Fruit fly (Drosophila melanogaster): ENCODE results near the gene obst-F.

The obst-F gene

dm6 chr3L:20183345-20184088 lies 17.9 kb downstream of the obst-F start:
- peak; percentile 7 for TF ChIP-seq gl (tag; optimal IDR thresholded peaks at IDR 0.05)
- peak; percentile 64 for TF ChIP-seq CG9948 (tag; optimal IDR thresholded peaks at IDR 0.05)
- TF ChIP-seq CG8301 (tag; optimal IDR thresholded peaks at IDR 0.05) = peak; percentile 68
- TF ChIP-seq rn (GFP tag; IDR thresholded peaks at IDR 0.05) = no peak
- peak; percentile 58 for TF ChIP-seq Pif1A (GFP tag; optimal IDR thresholded peaks at IDR 0.05)
- TF ChIP-seq CG34367 (tag; optimal IDR thresholded peaks at IDR 0.05) = peak; percentile 58
- TF ChIP-seq Ets98B (GFP tag; IDR thresholded peaks at IDR 0.05) = peak; percentile 20
- no peak for TF ChIP-seq EcR (GFP tag; optimal IDR thresholded peaks at IDR 0.05)
- TF ChIP-seq CG4496 (GFP tag; IDR thresholded peaks at IDR 0.05) = no peak; the same call in 1 of the 3 replicates
- TF ChIP-seq CG15710 (tag; optimal IDR thresholded peaks at IDR 0.05) = peak; percentile 74
- peak; percentile 73 for TF ChIP-seq CG17806 (tag; optimal IDR thresholded peaks at IDR 0.05)
- TF ChIP-seq CG13204 (GFP tag; optimal IDR thresholded peaks at IDR 0.05) = no peak
- 0 out of 2 replicates have a peak, but pooled peaks have one; percentile 23 for TF ChIP-seq CG32121 (GFP tag; IDR thresholded peaks at IDR 0.05)
- TF ChIP-seq D1 (tag; optimal IDR thresholded peaks at IDR 0.05) = no peak
- 0 out of 3 replicates have a peak, but pooled peaks have one; percentile 40 for TF ChIP-seq fd96Ca (GFP tag; IDR thresholded peaks at IDR 0.05)
- peak; percentile 78 for TF ChIP-seq CG8159 (tag; optimal IDR thresholded peaks at IDR 0.05)
- TF ChIP-seq CG14655 (GFP tag; optimal IDR thresholded peaks at IDR 0.05) = peak; percentile 73
- TF ChIP-seq Snoo (tag; optimal IDR thresholded peaks at IDR 0.05) = no peak
- no peak for TF ChIP-seq CG12605 (GFP tag; IDR thresholded peaks at IDR 0.05)
- peak; percentile 57 for TF ChIP-seq Pif1B (GFP tag; optimal IDR thresholded peaks at IDR 0.05)
- TF ChIP-seq CG10348 (GFP tag; IDR thresholded peaks at IDR 0.05) = no peak; the same call in 1 of the 2 replicates

- TF ChIP-seq CG8301 (tag; optimal IDR thresholded peaks at IDR 0.05) = no peak
- no peak for TF ChIP-seq Snoo (tag; optimal IDR thresholded peaks at IDR 0.05)
Observed at dm6 chr3L:20182799-20183198, 18.6 kb downstream of the obst-F start.

- no peak for TF ChIP-seq CG9948 (tag; optimal IDR thresholded peaks at IDR 0.05)
- TF ChIP-seq CG12605 (GFP tag; IDR thresholded peaks at IDR 0.05) = no peak
- no peak for TF ChIP-seq Ets98B (GFP tag; IDR thresholded peaks at IDR 0.05)
- no peak for TF ChIP-seq CG8159 (tag; optimal IDR thresholded peaks at IDR 0.05)
- no peak for TF ChIP-seq Pif1B (GFP tag; optimal IDR thresholded peaks at IDR 0.05)
- no peak for TF ChIP-seq CG10348 (GFP tag; IDR thresholded peaks at IDR 0.05)
- TF ChIP-seq CG14655 (GFP tag; optimal IDR thresholded peaks at IDR 0.05) = no peak
- TF ChIP-seq Pif1A (GFP tag; optimal IDR thresholded peaks at IDR 0.05) = no peak
- no peak for TF ChIP-seq EcR (GFP tag; optimal IDR thresholded peaks at IDR 0.05)
- no peak for TF ChIP-seq CG17806 (tag; optimal IDR thresholded peaks at IDR 0.05)
- no peak for TF ChIP-seq rn (GFP tag; IDR thresholded peaks at IDR 0.05)
- TF ChIP-seq CG15710 (tag; optimal IDR thresholded peaks at IDR 0.05) = no peak
- no peak for TF ChIP-seq gl (tag; optimal IDR thresholded peaks at IDR 0.05)
- no peak for TF ChIP-seq CG8301 (tag; optimal IDR thresholded peaks at IDR 0.05)
- no peak for TF ChIP-seq D1 (tag; optimal IDR thresholded peaks at IDR 0.05)
- no peak for TF ChIP-seq Snoo (tag; optimal IDR thresholded peaks at IDR 0.05)
- TF ChIP-seq fd96Ca (GFP tag; IDR thresholded peaks at IDR 0.05) = no peak
- no peak for TF ChIP-seq CG34367 (tag; optimal IDR thresholded peaks at IDR 0.05)
Observed at dm6 chr3L:20178101-20178500, 23.3 kb downstream of the obst-F start.

dm6 chr3L:20177697-20178096 lies 23.7 kb downstream of the obst-F start:
- TF ChIP-seq CG12605 (GFP tag; IDR thresholded peaks at IDR 0.05) (no peak), CG9948 (tag; optimal IDR thresholded peaks at IDR 0.05) (no peak), Pif1B (GFP tag; optimal IDR thresholded peaks at IDR 0.05) (no peak), CG4496 (GFP tag; IDR thresholded peaks at IDR 0.05) (no peak), CG17806 (tag; optimal IDR thresholded peaks at IDR 0.05) (no peak), D1 (tag; optimal IDR thresholded peaks at IDR 0.05) (no peak), CG13204 (GFP tag; optimal IDR thresholded peaks at IDR 0.05) (no peak), CG10348 (GFP tag; IDR thresholded peaks at IDR 0.05) (no peak), EcR (GFP tag; optimal IDR thresholded peaks at IDR 0.05) (no peak), Snoo (tag; optimal IDR thresholded peaks at IDR 0.05) (no peak), fd96Ca (GFP tag; IDR thresholded peaks at IDR 0.05) (no peak), CG34367 (tag; optimal IDR thresholded peaks at IDR 0.05) (no peak), CG14655 (GFP tag; optimal IDR thresholded peaks at IDR 0.05) (no peak), Ets98B (GFP tag; IDR thresholded peaks at IDR 0.05) (no peak), rn (GFP tag; IDR thresholded peaks at IDR 0.05) (no peak), CG32121 (GFP tag; IDR thresholded peaks at IDR 0.05) (no peak)

dm6 chr3L:20168152-20168551 lies 33.3 kb downstream of the obst-F start:
- peak; percentile 19 for TF ChIP-seq CG15710 (tag; optimal IDR thresholded peaks at IDR 0.05)
- peak; percentile 12 for TF ChIP-seq CG9948 (tag; optimal IDR thresholded peaks at IDR 0.05)
- TF ChIP-seq D1 (tag; optimal IDR thresholded peaks at IDR 0.05) = peak; percentile 21
- no peak for TF ChIP-seq fd96Ca (GFP tag; IDR thresholded peaks at IDR 0.05)
- TF ChIP-seq CG17806 (tag; optimal IDR thresholded peaks at IDR 0.05) = peak; percentile 10
- TF ChIP-seq CG8159 (tag; optimal IDR thresholded peaks at IDR 0.05) = peak; percentile 42
- TF ChIP-seq rn (GFP tag; IDR thresholded peaks at IDR 0.05) = no peak
